Fruit fly (Drosophila melanogaster): ENCODE results near the gene fy.

The fy gene

dm6 chr2L:8381508-8382036 is 21.5 kb downstream of the fy start, which contains the start of gene AlaRS (continued):
- TF ChIP-seq ab (GFP tag; optimal IDR thresholded peaks at IDR 0.05) (no peak), CHES-1-like (GFP tag; optimal IDR thresholded peaks at IDR 0.05) (no peak), grau (tag; optimal IDR thresholded peaks at IDR 0.05) (peak; percentile 66), CG17912 (GFP tag; optimal IDR thresholded peaks at IDR 0.05) (no peak), MTF-1 (GFP tag; optimal IDR thresholded peaks at IDR 0.05; ENCODE audit: borderline replicate concordance) (no peak), CG14710 (tag; optimal IDR thresholded peaks at IDR 0.05) (peak; percentile 65), gcm (GFP tag; optimal IDR thresholded peaks at IDR 0.05) (peak; percentile 27), CrebB (tag; optimal IDR thresholded peaks at IDR 0.05) (no peak), eyg (GFP tag; optimal IDR thresholded peaks at IDR 0.05) (no peak), Med (GFP tag) (peak; percentile 75), nerfin-1 (tag; optimal IDR thresholded peaks at IDR 0.05) (peak; percentile 30), Lpt (GFP tag; optimal IDR thresholded peaks at IDR 0.05) (no peak), lmd (GFP tag; IDR thresholded peaks at IDR 0.05) (0 out of 2 replicates have a peak, but pooled peaks have one; percentile 14), vvl (GFP tag; IDR thresholded peaks at IDR 0.05) (peak; percentile 44; the same call in 1 of the 2 replicates), croc (GFP tag; conservative IDR thresholded peaks at IDR 0.05) (no peak), CG16815 (GFP tag; optimal IDR thresholded peaks at IDR 0.05) (no peak), z (GFP tag; IDR thresholded peaks at IDR 0.05) (no peak), CG11723 (GFP tag; optimal IDR thresholded peaks at IDR 0.05) (peak; percentile 22), B-H2 (GFP tag; optimal IDR thresholded peaks at IDR 0.05) (peak; percentile 39), kni (GFP tag; optimal IDR thresholded peaks at IDR 0.05) (peak; percentile 58), p53 (GFP tag; optimal IDR thresholded peaks at IDR 0.05) (no peak), ci (GFP tag; IDR thresholded peaks at IDR 0.05) (peak; percentile 40; the same call in 1 of the 3 replicates), insv (GFP tag; optimal IDR thresholded peaks at IDR 0.05) (no peak), tio (GFP tag; optimal IDR thresholded peaks at IDR 0.05) (no peak), CTCF (GFP tag; optimal IDR thresholded peaks at IDR 0.05) (no peak), jing (GFP tag; optimal IDR thresholded peaks at IDR 0.05) (no peak), Tbp (GFP tag; optimal IDR thresholded peaks at IDR 0.05) (no peak), CG4360 (GFP tag; IDR thresholded peaks at IDR 0.05) (no peak), exex (tag; optimal IDR thresholded peaks at IDR 0.05) (peak; percentile 5), schlank (tag; optimal IDR thresholded peaks at IDR 0.05) (no peak), CG12391 (tag; optimal IDR thresholded peaks at IDR 0.05) (peak; percentile 67), sc (optimal IDR thresholded peaks at IDR 0.05) (no peak), sc (GFP tag; optimal IDR thresholded peaks at IDR 0.05) (no peak), CG3065 (GFP tag; optimal IDR thresholded peaks at IDR 0.05) (no peak), lov (optimal IDR thresholded peaks at IDR 0.05) (no peak), lov (GFP tag; IDR thresholded peaks at IDR 0.05) (no peak), unc-4 (GFP tag; IDR thresholded peaks at IDR 0.05; ENCODE audit: partially characterized antibody) (peak; percentile 72; the same call in 1 of the 2 replicates), CG10147 (GFP tag; optimal IDR thresholded peaks at IDR 0.05) (peak; percentile 21), Scr (GFP tag; IDR thresholded peaks at IDR 0.05; ENCODE audit: partially characterized antibody) (peak; percentile 75), HLH3B (GFP tag; IDR thresholded peaks at IDR 0.05) (no peak), her (GFP tag; optimal IDR thresholded peaks at IDR 0.05) (no peak), CG10959 (GFP tag; IDR thresholded peaks at IDR 0.05) (no peak), CG8944 (GFP tag; optimal IDR thresholded peaks at IDR 0.05) (no peak), maf-S (GFP tag; optimal IDR thresholded peaks at IDR 0.05) (no peak), ftz-f1 (GFP tag; optimal IDR thresholded peaks at IDR 0.05) (no peak), Dip3 (GFP tag; optimal IDR thresholded peaks at IDR 0.05) (no peak), CG15514 (GFP tag; optimal IDR thresholded peaks at IDR 0.05) (peak; percentile 84), Hey (tag; optimal IDR thresholded peaks at IDR 0.05) (no peak), abd-A (tag; optimal IDR thresholded peaks at IDR 0.05) (no peak), Optix (GFP tag; IDR thresholded peaks at IDR 0.05) (no peak), odd (GFP tag; optimal IDR thresholded peaks at IDR 0.05) (peak; percentile 27), CG4730 (GFP tag; IDR thresholded peaks at IDR 0.05) (no peak)
